Worm (Caenorhabditis elegans) whole organism, mixed stage, embryonic: ENCODE results near the gene T16G1.9.

ENCODE experiments used
- blmp-1 ChIP-seq: fragments of 150-350 bp; optimal IDR thresholded peaks from 2 replicates; lab custom pipeline; 2014; ENCODE audit warnings: missing biosample characterization, missing genetic modification characterization
- ceh-43 ChIP-seq: fragments of 200-800 bp; sonication (Bioruptor generic); optimal IDR thresholded peaks from 2 replicates; lab custom pipeline; 2018; ENCODE audit warnings: mild to moderate bottlenecking, missing genetic modification characterization, moderate library complexity, missing compliant biosample characterization
- elt-3 ChIP-seq: fragments of 150-350 bp; optimal IDR thresholded peaks from 2 replicates; lab custom pipeline; 2014; ENCODE audit warnings: missing biosample characterization, missing genetic modification characterization
- hlh-1 ChIP-seq: fragments of 150-350 bp; optimal IDR thresholded peaks from 2 replicates; lab custom pipeline; 2014; ENCODE audit warnings: missing biosample characterization, missing genetic modification reagents, missing genetic modification characterization
- lsy-2 ChIP-seq: fragments of 150-350 bp; optimal IDR thresholded peaks from 2 replicates; lab custom pipeline; 2014; ENCODE audit warnings: missing biosample characterization, missing genetic modification characterization
- nhr-12 ChIP-seq: fragments of 150-350 bp; optimal IDR thresholded peaks from 2 replicates; lab custom pipeline; 2014; ENCODE audit warnings: missing biosample characterization, missing genetic modification characterization
- nhr-76 ChIP-seq: sonication (generic microtip); optimal IDR thresholded peaks from 2 replicates; lab custom pipeline; 2017; ENCODE audit warnings: missing biosample characterization, missing genetic modification characterization
- unc-39 ChIP-seq: fragments of 150-350 bp; optimal IDR thresholded peaks from 2 replicates; lab custom pipeline; 2014; ENCODE audit warnings: missing biosample characterization, missing genetic modification characterization

DNA sequence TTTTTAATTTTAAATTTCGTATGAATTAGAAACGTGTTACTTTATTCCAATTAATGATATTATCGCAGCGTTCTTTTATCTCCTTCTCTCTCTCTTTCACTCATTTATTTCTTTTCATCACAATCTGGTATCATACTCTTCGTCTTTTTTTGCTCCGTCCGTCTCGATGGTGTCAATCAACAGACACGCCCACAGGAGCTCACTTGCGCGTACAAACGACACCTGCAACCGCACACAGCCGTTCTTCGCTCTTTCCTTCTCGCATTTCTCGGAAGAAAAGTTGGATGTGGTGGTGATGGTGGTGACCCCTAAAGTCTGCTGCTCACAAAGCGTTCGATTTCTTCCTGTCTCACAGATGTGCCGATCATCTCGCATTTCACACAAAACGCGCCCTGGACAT is 42.0 kb downstream of the T16G1.9 start:
- TF ChIP-seq hlh-1 (tag; lab: Kevin White, UChicago) = peak; percentile 89
- no peak for TF ChIP-seq unc-39 (tag; lab: Kevin White, UChicago)
- TF ChIP-seq ceh-43 (GFP tag; lab: Kevin White, UChicago) = no peak
- TF ChIP-seq lsy-2 (tag; lab: Kevin White, UChicago) = no peak
- TF ChIP-seq nhr-76 (tag; lab: Kevin White, UChicago) = no peak
- TF ChIP-seq blmp-1 (tag; lab: Kevin White, UChicago) = no peak
- no peak for TF ChIP-seq nhr-12 (tag; lab: Kevin White, UChicago)
- TF ChIP-seq elt-3 (tag; lab: Kevin White, UChicago) = no peak
